Worm (Caenorhabditis elegans): ENCODE data around the gene F14H12.8.

- TF ChIP-seq ref-1 (GFP tag; conservative IDR thresholded peaks at IDR 0.05), result no peak
- no peak for TF ChIP-seq cog-1 (tag; optimal IDR thresholded peaks at IDR 0.05)
- TF ChIP-seq ztf-29 (GFP tag; IDR thresholded peaks at IDR 0.05), result no peak
- TF ChIP-seq tab-1 (GFP tag; IDR thresholded peaks at IDR 0.05), result no peak
- no peak for TF ChIP-seq klf-2 (GFP tag; conservative IDR thresholded peaks at IDR 0.05)
- no peak for TF ChIP-seq flt-1 (GFP tag; IDR thresholded peaks at IDR 0.05)
- TF ChIP-seq T22C8.4 (GFP tag; IDR thresholded peaks at IDR 0.05), result no peak
- TF ChIP-seq med-1 (GFP tag; optimal IDR thresholded peaks at IDR 0.05; ENCODE audit: insufficient read depth), result no peak
These were observed 41.8 kb downstream of the F14H12.8 start for ce11 chrX:4322847-4323455.
